Fruit fly (Drosophila melanogaster) S2 (cell line): ENCODE results near the gene Or85d.

Source experiments
- CG8478 ChIP-seq: fragments of >200 bp; optimal IDR thresholded peaks from 2 replicates; lab custom pipeline; 2018
- CTCF ChIP-seq, 2 experiments: fragments of >200 bp; optimal IDR thresholded peaks; 2 replicates each; lab custom pipeline; 2018

Or85d gene

dm6 chr3R:8552308-8552707 is at the start of gene Or85d:
TSS of gene Or85d (plus strand) at chr3R:8552608.
- TF ChIP-seq CTCF (optimal IDR thresholded peaks at IDR 0.05; lab: Kevin White, UChicago), result no peak
- TF ChIP-seq CG8478 (lab: Kevin White, UChicago), result no peak

- TF ChIP-seq CG8478 (lab: Kevin White, UChicago) (no peak), CTCF (optimal IDR thresholded peaks at IDR 0.05; lab: Kevin White, UChicago) (no peak)
Observed at dm6 chr3R:8511258-8511657, 41.1 kb upstream of the Or85d start, which contains the start of gene Or85b. TSS of gene Or85b (minus strand) at chr3R:8511358.

- TF ChIP-seq CG8478 (lab: Kevin White, UChicago) (no peak), CTCF (optimal IDR thresholded peaks at IDR 0.05; lab: Kevin White, UChicago) (no peak)
Observed at dm6 chr3R:8512922-8513321, 39.5 kb upstream of the Or85d start, which contains the start of gene Or85c. TSS of gene Or85c (minus strand) at chr3R:8513022.

dm6 chr3R:8517752-8518185 is 34.6 kb upstream of the Or85d start, which contains the start of gene CG11737:
TSS of gene CG11737 (plus strand) at chr3R:8517868.
- TF ChIP-seq CG8478 (lab: Kevin White, UChicago) (no peak), CTCF (optimal IDR thresholded peaks at IDR 0.05; lab: Kevin White, UChicago) (no peak)

- no peak for TF ChIP-seq CG8478 (lab: Kevin White, UChicago)
- TF ChIP-seq CTCF (optimal IDR thresholded peaks at IDR 0.05; lab: Kevin White, UChicago), result no peak
Observed at dm6 chr3R:8518565-8519154, 33.7 kb upstream of the Or85d start.

- no peak for TF ChIP-seq CTCF (optimal IDR thresholded peaks at IDR 0.05; lab: Kevin White, UChicago)
- TF ChIP-seq CG8478 (lab: Kevin White, UChicago), result no peak
Observed at dm6 chr3R:8519157-8519556, 33.3 kb upstream of the Or85d start.

dm6 chr3R:8520809-8521208 is 31.6 kb upstream of the Or85d start:
- TF ChIP-seq CTCF (optimal IDR thresholded peaks at IDR 0.05; lab: Kevin White, UChicago), result no peak
- no peak for TF ChIP-seq CG8478 (lab: Kevin White, UChicago)

- TF ChIP-seq CTCF (optimal IDR thresholded peaks at IDR 0.05; lab: Kevin White, UChicago) (no peak), CG8478 (lab: Kevin White, UChicago) (no peak)
Observed at dm6 chr3R:8521499-8521898, 30.9 kb upstream of the Or85d start, which contains the start of gene CG31454. TSS of gene CG31454 (plus strand) at chr3R:8521658.

dm6 chr3R:8523668-8524067 is 28.7 kb upstream of the Or85d start, which contains the start of gene CG31259:
TSS of gene CG31259 (plus strand) at chr3R:8523944.
- TF ChIP-seq CG8478 (lab: Kevin White, UChicago) (no peak), CTCF (optimal IDR thresholded peaks at IDR 0.05; lab: Kevin White, UChicago) (no peak)

dm6 chr3R:8524277-8524676 is 28.1 kb upstream of the Or85d start:
- no peak for TF ChIP-seq CG8478 (lab: Kevin White, UChicago)
- TF ChIP-seq CTCF (optimal IDR thresholded peaks at IDR 0.05; lab: Kevin White, UChicago), result no peak

dm6 chr3R:8528862-8529261 is 23.5 kb upstream of the Or85d start, which contains the start of gene CG11741:
TSS of gene CG11741 (minus strand) at chr3R:8528877.
- TF ChIP-seq CTCF (optimal IDR thresholded peaks at IDR 0.05; lab: Kevin White, UChicago) (no peak), CG8478 (lab: Kevin White, UChicago) (no peak)

- TF ChIP-seq CG8478 (lab: Kevin White, UChicago) (no peak), CTCF (optimal IDR thresholded peaks at IDR 0.05; lab: Kevin White, UChicago) (no peak)
Observed at dm6 chr3R:8545915-8546314, 6.5 kb upstream of the Or85d start.

dm6 chr3R:8561522-8561921 is 9.1 kb downstream of the Or85d start, which contains the start of gene pch2:
TSS of gene pch2 (minus strand) at chr3R:8561764.
- no peak for TF ChIP-seq CTCF (optimal IDR thresholded peaks at IDR 0.05; lab: Kevin White, UChicago)
- no peak for TF ChIP-seq CG8478 (lab: Kevin White, UChicago)

- TF ChIP-seq CTCF (optimal IDR thresholded peaks at IDR 0.05; lab: Kevin White, UChicago), result no peak
- TF ChIP-seq CG8478 (lab: Kevin White, UChicago), result no peak
Observed at dm6 chr3R:8562484-8562886, 10.1 kb downstream of the Or85d start, which contains the start of the genes mRpS18A and CG31460. TSS of gene mRpS18A (minus strand) at chr3R:8562593. TSS of gene CG31460 (plus strand) at chr3R:8562673.

dm6 chr3R:8563774-8564173 is 11.4 kb downstream of the Or85d start, which contains the start of gene Cenp-C:
TSS of gene Cenp-C (plus strand) at chr3R:8564105.
- no peak for TF ChIP-seq CG8478 (lab: Kevin White, UChicago)
- no peak for TF ChIP-seq CTCF (optimal IDR thresholded peaks at IDR 0.05; lab: Kevin White, UChicago)
